Fruit fly (Drosophila melanogaster) whole organism, embryonic: ENCODE measurements around the gene Ufd4.

ENCODE experiments used
- Atf3 ChIP-seq: fragments of 200-800 bp; sonication (Bioruptor generic); optimal IDR thresholded peaks from 3 replicates; lab custom pipeline; 2016; ENCODE audit warnings: missing biosample characterization, missing genetic modification characterization
- CG11247 ChIP-seq: fragments of 200-800 bp; sonication (Bioruptor generic); IDR thresholded peaks from 2 replicates; pipeline ENCODE4 v1.3.6; 2022; ENCODE audit warnings: missing biosample characterization, missing genetic modification characterization
- CG13287 ChIP-seq: fragments of 200-800 bp; sonication (Bioruptor generic); IDR thresholded peaks from 2 replicates; pipeline ENCODE4 v1.3.6; 2022; ENCODE audit warnings: missing biosample characterization, missing genetic modification characterization; ENCODE audit not compliant: partially characterized antibody
- CG13424 ChIP-seq: fragments of 200-800 bp; sonication (Bioruptor generic); optimal IDR thresholded peaks from 2 replicates; lab custom pipeline; 2019; ENCODE audit warnings: missing biosample characterization, mild to moderate bottlenecking, missing genetic modification characterization, moderate library complexity
- CG14710 ChIP-seq: fragments of 200-800 bp; sonication (Bioruptor generic); optimal IDR thresholded peaks from 3 replicates; lab custom pipeline; 2019; ENCODE audit warnings: missing biosample characterization, mild to moderate bottlenecking, missing genetic modification characterization, moderate library complexity
- CG15514 ChIP-seq: fragments of 200-800 bp; sonication (Bioruptor generic); optimal IDR thresholded peaks from 3 replicates; lab custom pipeline; 2017; ENCODE audit warnings: missing biosample characterization, missing genetic modification characterization, mild to moderate bottlenecking, moderate library complexity, missing genetic modification reagents
- CG15696 ChIP-seq: fragments of 200-800 bp; sonication (Bioruptor generic); optimal IDR thresholded peaks from 2 replicates; lab custom pipeline; 2019; ENCODE audit warnings: missing biosample characterization, mild to moderate bottlenecking, missing genetic modification characterization, moderate library complexity
- CG1602 ChIP-seq: fragments of 200-800 bp; sonication (Bioruptor generic); optimal IDR thresholded peaks from 3 replicates; lab custom pipeline; 2016; ENCODE audit warnings: missing biosample characterization, missing genetic modification characterization
- CG17568 ChIP-seq: fragments of 200-800 bp; sonication (Bioruptor generic); optimal IDR thresholded peaks from 2 replicates; lab custom pipeline; 2018; ENCODE audit warnings: missing biosample characterization, mild to moderate bottlenecking, missing genetic modification characterization, moderate library complexity
- CG17802 ChIP-seq: fragments of 200-800 bp; sonication (Bioruptor generic); optimal IDR thresholded peaks from 2 replicates; lab custom pipeline; 2018; ENCODE audit warnings: missing biosample characterization, mild to moderate bottlenecking, missing genetic modification characterization, moderate library complexity
- CG18011 ChIP-seq: fragments of 200-800 bp; sonication (Bioruptor generic); optimal IDR thresholded peaks from 2 replicates; lab custom pipeline; 2017; ENCODE audit warnings: missing biosample characterization, missing genetic modification characterization, mild to moderate bottlenecking, moderate library complexity, missing genotype
- CG3065 ChIP-seq: fragments of 200-800 bp; sonication (Bioruptor generic); optimal IDR thresholded peaks from 2 replicates; lab custom pipeline; 2016; ENCODE audit warnings: missing biosample characterization, missing genetic modification characterization
- CG3163 ChIP-seq: fragments of 200-800 bp; sonication (Bioruptor generic); optimal IDR thresholded peaks from 3 replicates; lab custom pipeline; 2016; ENCODE audit warnings: missing biosample characterization, missing genetic modification characterization
- CG3407 ChIP-seq: fragments of 200-800 bp; sonication (Bioruptor generic); optimal IDR thresholded peaks from 2 replicates; lab custom pipeline; 2018; ENCODE audit warnings: missing biosample characterization, mild to moderate bottlenecking, missing genetic modification characterization
- CG3838 ChIP-seq: fragments of 200-800 bp; sonication (Bioruptor generic); optimal IDR thresholded peaks from 3 replicates; lab custom pipeline; 2016; ENCODE audit warnings: missing biosample characterization, missing genetic modification characterization
- CG4424 ChIP-seq: fragments of 200-800 bp; sonication (Bioruptor generic); optimal IDR thresholded peaks from 3 replicates; lab custom pipeline; 2016; ENCODE audit warnings: missing biosample characterization, missing genetic modification characterization
- CG4820 ChIP-seq: fragments of 200-800 bp; sonication (Bioruptor generic); optimal IDR thresholded peaks from 3 replicates; lab custom pipeline; 2016; ENCODE audit warnings: missing biosample characterization, missing genetic modification characterization
- CG6689 ChIP-seq: fragments of 200-800 bp; sonication (Bioruptor generic); IDR thresholded peaks from 2 replicates; pipeline ENCODE4 v1.3.6; 2022; ENCODE audit warnings: missing biosample characterization, missing genetic modification characterization
- CG6765 ChIP-seq: fragments of 200-800 bp; sonication (Bioruptor generic); optimal IDR thresholded peaks from 3 replicates; lab custom pipeline; 2017; ENCODE audit warnings: missing biosample characterization, mild to moderate bottlenecking, missing genetic modification characterization
- CG7745 ChIP-seq: fragments of 200-800 bp; sonication (Bioruptor generic); optimal IDR thresholded peaks from 2 replicates; lab custom pipeline; 2018; ENCODE audit warnings: missing biosample characterization, mild to moderate bottlenecking, missing genetic modification characterization, moderate library complexity
- CG7839 ChIP-seq: fragments of 200-800 bp; sonication (Bioruptor generic); optimal IDR thresholded peaks from 3 replicates; lab custom pipeline; 2018; ENCODE audit warnings: missing biosample characterization, mild to moderate bottlenecking, missing genetic modification characterization, moderate library complexity
- CG8388 ChIP-seq: fragments of 200-800 bp; sonication (Bioruptor generic); optimal IDR thresholded peaks from 2 replicates; lab custom pipeline; 2019; ENCODE audit warnings: missing biosample characterization, mild to moderate bottlenecking, missing genetic modification characterization, moderate library complexity
- CG8478 ChIP-seq: fragments of >200 bp; optimal IDR thresholded peaks from 2 replicates; lab custom pipeline; 2018
- CG8765 ChIP-seq: fragments of 200-800 bp; sonication (Bioruptor generic); IDR thresholded peaks from 2 replicates; pipeline ENCODE4 v1.3.6; 2022; ENCODE audit warnings: missing biosample characterization, missing genetic modification characterization
- CG8924 ChIP-seq: fragments of 200-800 bp; optimal IDR thresholded peaks from 3 replicates; lab custom pipeline; 2019; ENCODE audit warnings: missing biosample characterization, mild to moderate bottlenecking, missing genetic modification characterization, moderate library complexity
- Camta ChIP-seq: fragments of 200-800 bp; sonication (Bioruptor generic); optimal IDR thresholded peaks from 2 replicates; lab custom pipeline; 2016; ENCODE audit warnings: missing biosample characterization, missing genetic modification characterization
- Fer2 ChIP-seq: fragments of 200-800 bp; sonication (Bioruptor generic); optimal IDR thresholded peaks from 2 replicates; lab custom pipeline; 2018; ENCODE audit warnings: missing biosample characterization, mild to moderate bottlenecking, missing genetic modification characterization, moderate library complexity
- MBD-R2 ChIP-seq: fragments of 200-800 bp; sonication (Bioruptor generic); IDR thresholded peaks from 2 replicates; pipeline ENCODE4 v1.3.6; 2022; ENCODE audit warnings: missing biosample characterization, missing genetic modification characterization
- MESR4 ChIP-seq: fragments of 200-800 bp; sonication (Bioruptor generic); optimal IDR thresholded peaks from 2 replicates; lab custom pipeline; 2018; ENCODE audit warnings: missing biosample characterization, mild to moderate bottlenecking, missing genetic modification characterization, moderate library complexity
- Nf-YA ChIP-seq: fragments of 200-800 bp; sonication (Bioruptor generic); IDR thresholded peaks from 2 replicates; pipeline ENCODE4 v1.3.6; 2022; ENCODE audit warnings: missing biosample characterization, missing genetic modification characterization
- Spps ChIP-seq: fragments of 200-800 bp; sonication (Bioruptor generic); optimal IDR thresholded peaks from 2 replicates; lab custom pipeline; 2018; ENCODE audit warnings: missing biosample characterization, mild to moderate bottlenecking, missing genetic modification characterization
- Taf1 ChIP-seq: fragments of 200-800 bp; sonication (Bioruptor generic); IDR thresholded peaks from 2 replicates; pipeline ENCODE4 v1.3.6; 2022; ENCODE audit warnings: missing biosample characterization, missing genetic modification characterization
- Tbp ChIP-seq: fragments of >200 bp; optimal IDR thresholded peaks from 2 replicates; lab custom pipeline; 2018; ENCODE audit warnings: missing biosample characterization, missing genetic modification characterization
- aop ChIP-seq: fragments of 200-800 bp; sonication (Bioruptor generic); IDR thresholded peaks from 2 replicates; pipeline ENCODE4 v1.3.6; 2022; ENCODE audit warnings: missing biosample characterization, missing genetic modification characterization
- az2 ChIP-seq: fragments of 200-800 bp; sonication (Bioruptor generic); optimal IDR thresholded peaks from 3 replicates; lab custom pipeline; 2016; ENCODE audit warnings: missing biosample characterization, missing genetic modification characterization
- chif ChIP-seq, 2 experiments: fragments of 200-800 bp; sonication (Bioruptor generic); optimal IDR thresholded peaks; 3 replicates each; lab custom pipeline; 2016; ENCODE audit warnings: missing biosample characterization in 2 of 2, missing genetic modification characterization in 2 of 2
- corto ChIP-seq: fragments of 200-800 bp; sonication (Bioruptor generic); optimal IDR thresholded peaks from 2 replicates; lab custom pipeline; 2016; ENCODE audit warnings: missing biosample characterization, mild to moderate bottlenecking, missing genetic modification characterization, moderate library complexity
- dm ChIP-seq: fragments of 200-800 bp; sonication (Bioruptor generic); optimal IDR thresholded peaks from 3 replicates; lab custom pipeline; 2016; ENCODE audit warnings: missing biosample characterization, missing genetic modification characterization
- esg ChIP-seq: fragments of 200-800 bp; sonication (Bioruptor generic); conservative IDR thresholded peaks from 2 replicates; pipeline ENCODE4 v1.3.6; 2022; ENCODE audit warnings: missing biosample characterization, missing genetic modification characterization
- fru ChIP-seq: fragments of >200 bp; optimal IDR thresholded peaks from 2 replicates; lab custom pipeline; 2017
- ftz-f1 ChIP-seq: fragments of 200-800 bp; sonication (Bioruptor generic); optimal IDR thresholded peaks from 2 replicates; lab custom pipeline; 2016; ENCODE audit warnings: missing biosample characterization, missing genetic modification characterization
- fu2 ChIP-seq: fragments of 200-800 bp; sonication (Bioruptor generic); optimal IDR thresholded peaks from 2 replicates; lab custom pipeline; 2016; ENCODE audit warnings: missing biosample characterization, missing genetic modification characterization
- ham ChIP-seq: fragments of 200-800 bp; sonication (Bioruptor generic); IDR thresholded peaks from 2 replicates; pipeline ENCODE4 v1.3.6; 2022; ENCODE audit warnings: missing biosample characterization, missing genetic modification characterization
- hth ChIP-seq: fragments of >200 bp; optimal IDR thresholded peaks from 2 replicates; lab custom pipeline; 2017; ENCODE audit warnings: inconsistent platforms
- jing ChIP-seq: fragments of 200-800 bp; sonication (Bioruptor generic); optimal IDR thresholded peaks from 2 replicates; lab custom pipeline; 2018; ENCODE audit warnings: missing biosample characterization, mild to moderate bottlenecking, missing genetic modification characterization
- jumu ChIP-seq: fragments of 200-800 bp; sonication (Bioruptor generic); optimal IDR thresholded peaks from 3 replicates; lab custom pipeline; 2016; ENCODE audit warnings: missing biosample characterization, missing genetic modification characterization
- maf-S ChIP-seq: fragments of 200-800 bp; sonication (Bioruptor generic); optimal IDR thresholded peaks from 2 replicates; lab custom pipeline; 2016; ENCODE audit warnings: missing biosample characterization, missing genetic modification characterization
- sd ChIP-seq: fragments of 200-800 bp; sonication (Bioruptor generic); optimal IDR thresholded peaks from 3 replicates; lab custom pipeline; 2018; ENCODE audit warnings: missing biosample characterization, mild to moderate bottlenecking, missing genetic modification characterization, moderate library complexity
- tin ChIP-seq: fragments of 200-800 bp; sonication (Bioruptor generic); optimal IDR thresholded peaks from 3 replicates; lab custom pipeline; 2016; ENCODE audit warnings: missing biosample characterization, missing genetic modification characterization
- ttk ChIP-seq: fragments of 200-800 bp; sonication (Bioruptor generic); IDR thresholded peaks from 2 replicates; pipeline ENCODE4 v2.1.2; 2022; ENCODE audit warnings: missing biosample characterization, missing genetic modification characterization
- tx ChIP-seq: fragments of 200-800 bp; sonication (Bioruptor generic); optimal IDR thresholded peaks from 2 replicates; lab custom pipeline; 2016; ENCODE audit warnings: missing biosample characterization, missing genetic modification characterization
- wek ChIP-seq: fragments of 200-800 bp; sonication (Bioruptor generic); optimal IDR thresholded peaks from 3 replicates; lab custom pipeline; 2018; ENCODE audit warnings: missing biosample characterization, mild to moderate bottlenecking, missing genetic modification characterization, moderate library complexity

The Ufd4 gene

DNA sequence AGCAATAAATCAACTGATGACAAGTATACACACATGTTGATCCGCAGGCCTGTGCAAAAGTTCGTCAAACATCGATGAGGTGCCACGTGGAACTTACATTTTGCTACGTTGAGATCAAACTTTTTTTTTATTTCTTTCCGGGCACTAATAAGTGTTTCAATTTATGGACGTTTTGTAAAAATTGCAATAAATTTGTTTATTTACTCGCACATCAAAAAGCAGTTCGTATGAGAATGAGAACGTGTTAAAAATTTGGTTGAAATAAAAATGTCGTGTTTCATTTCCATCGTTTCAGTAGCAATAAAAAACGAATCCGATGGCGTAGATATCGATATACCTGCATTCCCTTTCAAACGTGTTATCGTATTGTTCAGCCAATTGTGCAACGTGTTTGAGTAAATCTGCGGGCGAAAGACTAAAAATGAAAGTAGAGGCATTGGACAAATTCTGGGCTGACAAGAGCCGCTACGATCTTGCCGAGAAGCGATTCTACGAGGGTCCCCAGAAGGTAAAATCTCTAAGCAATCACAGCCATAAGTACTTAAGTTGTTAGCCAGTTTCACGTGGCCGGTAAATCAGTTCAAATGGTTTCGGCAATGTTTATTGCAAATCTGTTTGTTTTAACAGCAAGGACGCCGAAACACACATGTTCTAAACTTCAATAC is 59.9 kb downstream of the Ufd4 start, which contains the start of gene eEF1delta (continued):
- TF ChIP-seq ftz-f1 (GFP tag; lab: Kevin White, UChicago) (no peak), CG4424 (GFP tag; lab: Kevin White, UChicago) (no peak), CG1602 (GFP tag; lab: Kevin White, UChicago) (no peak), Spps (no peak), Taf1 (GFP tag; lab: Robert Waterston, UW) (no peak), jumu (GFP tag; lab: Kevin White, UChicago) (no peak), tx (no peak), fru (lab: Kevin White, UChicago) (no peak), Camta (GFP tag; lab: Kevin White, UChicago) (no peak), CG17568 (GFP tag; lab: Kevin White, UChicago) (no peak), CG15696 (tag; lab: Kevin White, UChicago) (no peak), aop (GFP tag; lab: Robert Waterston, UW) (no peak), CG15514 (GFP tag; lab: Kevin White, UChicago) (no peak), CG3838 (GFP tag; lab: Kevin White, UChicago) (no peak), CG13424 (tag; lab: Kevin White, UChicago) (no peak), CG8765 (GFP tag; lab: Robert Waterston, UW) (no peak), hth (lab: Kevin White, UChicago) (no peak), MBD-R2 (GFP tag; lab: Robert Waterston, UW) (peak; percentile 53; the same call in 1 of the 2 replicates), corto (no peak), CG13287 (peak; percentile 25; the same call in 1 of the 2 replicates), CG8478 (no peak), CG3065 (no peak), CG8924 (tag; lab: Kevin White, UChicago) (no peak), CG6689 (GFP tag; lab: Robert Waterston, UW) (no peak), CG3163 (no peak), CG18011 (no peak), dm (GFP tag; lab: Kevin White, UChicago) (peak; percentile 45), esg (GFP tag; lab: Robert Waterston, UW) (no peak), CG11247 (no peak), CG7745 (no peak), Tbp (GFP tag; lab: Kevin White, UChicago) (no peak), Fer2 (no peak), chif (GFP tag; optimal IDR thresholded peaks at IDR 0.05; lab: Kevin White, UChicago) (no peak), CG14710 (tag; lab: Kevin White, UChicago) (no peak), CG7839 (tag; lab: Kevin White, UChicago) (no peak), tin (GFP tag; lab: Kevin White, UChicago) (no peak), ttk (GFP tag; lab: Robert Waterston, UW) (no peak), CG3407 (GFP tag; lab: Kevin White, UChicago) (no peak), CG4820 (GFP tag; lab: Kevin White, UChicago) (no peak), ham (GFP tag; lab: Robert Waterston, UW) (no peak), CG8388 (GFP tag; lab: Kevin White, UChicago) (no peak), fu2 (GFP tag; lab: Kevin White, UChicago) (no peak), maf-S (GFP tag; lab: Kevin White, UChicago) (no peak), jing (GFP tag; lab: Kevin White, UChicago) (no peak), Atf3 (GFP tag; lab: Kevin White, UChicago) (no peak), sd (tag; lab: Kevin White, UChicago) (peak; percentile 27), wek (GFP tag; lab: Kevin White, UChicago) (no peak), CG17802 (peak; percentile 98), CG6765 (GFP tag; lab: Kevin White, UChicago) (no peak), Nf-YA (GFP tag; lab: Robert Waterston, UW) (no peak), MESR4 (peak; percentile 68), az2 (no peak)
